Worm (Caenorhabditis elegans): ENCODE measurements around the gene W02D7.12.

The W02D7.12 gene

DNA sequence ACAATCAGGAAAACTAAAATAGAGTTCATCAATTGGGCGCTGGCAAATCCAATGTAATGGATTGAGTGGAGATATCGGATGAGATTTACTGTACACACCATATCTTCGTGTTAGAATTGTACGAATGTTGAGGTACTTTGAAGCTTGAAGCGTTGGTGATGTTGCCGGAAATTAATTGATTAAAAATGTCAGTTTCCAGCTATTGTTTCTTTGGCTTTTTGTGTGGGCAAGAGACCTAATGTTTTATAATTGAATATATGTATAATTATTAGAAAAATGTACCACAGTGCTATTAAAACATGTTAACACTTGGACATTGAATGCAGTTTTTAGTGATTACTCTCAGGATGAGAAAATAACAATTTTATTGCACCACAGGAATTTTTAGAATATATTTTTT, 32.5 kb upstream of the W02D7.12 start, which contains the start of gene str-136:
str-136 (minus strand) TSS at position 101 of the 400 bp plus-strand sequence.
- TF ChIP-seq ZK546.5 (tag; optimal IDR thresholded peaks at IDR 0.05): no peak
- no peak for TF ChIP-seq C34F6.9 (tag; optimal IDR thresholded peaks at IDR 0.05)
- TF ChIP-seq elt-1 (tag; optimal IDR thresholded peaks at IDR 0.05): no peak
- TF ChIP-seq nhr-6 (tag; optimal IDR thresholded peaks at IDR 0.05): no peak
- no peak for TF ChIP-seq egl-27 (tag; optimal IDR thresholded peaks at IDR 0.05)
- TF ChIP-seq nhr-237 (tag; optimal IDR thresholded peaks at IDR 0.05): no peak
- no peak for TF ChIP-seq peb-1 (tag; optimal IDR thresholded peaks at IDR 0.05)
- no peak for TF ChIP-seq unc-62 (GFP tag; optimal IDR thresholded peaks at IDR 0.05)
- TF ChIP-seq alr-1 (tag; optimal IDR thresholded peaks at IDR 0.05): no peak
- TF ChIP-seq dmd-4 (tag; optimal IDR thresholded peaks at IDR 0.05): no peak
- no peak for TF ChIP-seq zag-1 (tag; optimal IDR thresholded peaks at IDR 0.05)
- TF ChIP-seq unc-55 (GFP tag; optimal IDR thresholded peaks at IDR 0.05): no peak
- TF ChIP-seq unc-39 (tag; optimal IDR thresholded peaks at IDR 0.05): no peak

DNA sequence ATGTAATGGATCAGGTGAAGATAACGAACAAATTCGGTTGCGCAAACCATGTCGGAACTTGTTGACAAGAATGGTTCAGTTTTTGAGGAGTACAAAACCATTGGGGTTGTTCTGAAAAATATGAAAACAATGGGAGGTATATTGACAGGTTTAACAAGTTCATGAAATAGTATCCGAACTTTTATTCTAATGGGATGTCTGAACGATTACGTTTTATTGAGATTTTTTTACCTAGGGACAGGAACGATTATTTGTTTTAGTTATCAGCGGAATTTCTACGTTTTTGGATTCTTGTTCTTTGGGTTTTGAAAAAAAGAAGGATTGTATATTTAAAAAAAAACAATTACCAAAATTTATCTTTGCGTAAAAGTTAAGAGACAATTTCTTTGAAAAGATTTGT, 30.5 kb upstream of the W02D7.12 start, which contains the start of gene str-135:
str-135 (minus strand) TSS at position 101 of the 400 bp plus-strand sequence.
- TF ChIP-seq alr-1 (tag; optimal IDR thresholded peaks at IDR 0.05) (no peak), crh-2 (tag; optimal IDR thresholded peaks at IDR 0.05) (no peak), nhr-77 (tag; optimal IDR thresholded peaks at IDR 0.05) (no peak), R02D3.7 (tag; optimal IDR thresholded peaks at IDR 0.05) (no peak), lin-13 (GFP tag; optimal IDR thresholded peaks at IDR 0.05) (no peak), peb-1 (tag; optimal IDR thresholded peaks at IDR 0.05) (no peak), gmeb-1 (tag; optimal IDR thresholded peaks at IDR 0.05) (no peak), nhr-21 (tag; optimal IDR thresholded peaks at IDR 0.05) (no peak), nhr-6 (tag; optimal IDR thresholded peaks at IDR 0.05) (no peak), mab-5 (tag; optimal IDR thresholded peaks at IDR 0.05) (no peak), ztf-4 (tag; optimal IDR thresholded peaks at IDR 0.05) (no peak), nhr-10 (tag; optimal IDR thresholded peaks at IDR 0.05) (no peak), mbf-1 (tag; optimal IDR thresholded peaks at IDR 0.05) (no peak), sma-9 (GFP tag; optimal IDR thresholded peaks at IDR 0.05) (no peak), sma-9 (tag; optimal IDR thresholded peaks at IDR 0.05) (no peak), nhr-237 (tag; optimal IDR thresholded peaks at IDR 0.05) (no peak)

DNA sequence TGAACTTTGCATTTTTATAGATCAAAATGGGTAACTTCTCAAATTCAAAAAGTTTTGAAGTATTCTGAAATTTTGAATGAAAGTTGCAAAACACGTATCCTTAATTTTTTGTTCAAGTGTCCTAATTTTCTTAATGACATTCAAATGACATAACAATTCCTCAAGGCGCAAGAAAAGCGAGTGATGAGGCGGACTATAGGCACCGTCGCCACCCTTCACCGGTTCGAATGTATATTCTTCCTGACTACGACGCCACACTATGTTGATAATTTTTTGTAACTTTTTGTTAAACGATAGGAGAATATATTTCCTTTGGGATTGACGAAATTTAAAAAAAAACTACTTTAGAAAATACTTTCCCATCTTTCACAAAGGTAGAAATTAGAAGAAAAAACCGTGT, 29.7 kb upstream of the W02D7.12 start:
- TF ChIP-seq ceh-16 (tag; optimal IDR thresholded peaks at IDR 0.05): no peak

DNA sequence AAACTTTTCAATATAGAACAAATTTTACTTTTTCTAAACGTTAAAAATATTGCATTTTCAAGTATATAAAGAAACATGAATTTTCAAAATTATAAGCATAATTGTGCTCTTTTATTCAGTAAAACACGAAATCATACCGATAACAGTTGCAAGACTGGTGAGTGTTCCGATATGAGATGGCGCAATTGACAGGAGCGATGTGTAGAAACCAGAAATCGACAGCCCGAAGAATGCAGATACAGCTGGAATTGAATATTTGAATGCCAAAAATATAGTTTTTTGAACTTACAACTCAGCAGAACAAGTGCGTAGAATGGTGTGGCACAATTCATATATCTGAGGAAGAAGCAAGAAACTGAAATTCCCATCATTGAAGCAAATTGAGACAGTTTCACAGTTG, 28.4 kb upstream of the W02D7.12 start:
- TF ChIP-seq nhr-77 (tag; optimal IDR thresholded peaks at IDR 0.05): no peak
- TF ChIP-seq nhr-12 (tag; optimal IDR thresholded peaks at IDR 0.05): no peak
- TF ChIP-seq ztf-4 (tag; optimal IDR thresholded peaks at IDR 0.05): no peak
- no peak for TF ChIP-seq nhr-23 (tag; optimal IDR thresholded peaks at IDR 0.05)
- no peak for TF ChIP-seq nhr-11 (tag; optimal IDR thresholded peaks at IDR 0.05)
- TF ChIP-seq nhr-21 (tag; optimal IDR thresholded peaks at IDR 0.05): no peak
- no peak for TF ChIP-seq nhr-129 (tag; optimal IDR thresholded peaks at IDR 0.05)
- no peak for TF ChIP-seq Y55F3AM.14 (GFP tag; optimal IDR thresholded peaks at IDR 0.05)
- no peak for TF ChIP-seq ztf-11 (tag; optimal IDR thresholded peaks at IDR 0.05)

DNA sequence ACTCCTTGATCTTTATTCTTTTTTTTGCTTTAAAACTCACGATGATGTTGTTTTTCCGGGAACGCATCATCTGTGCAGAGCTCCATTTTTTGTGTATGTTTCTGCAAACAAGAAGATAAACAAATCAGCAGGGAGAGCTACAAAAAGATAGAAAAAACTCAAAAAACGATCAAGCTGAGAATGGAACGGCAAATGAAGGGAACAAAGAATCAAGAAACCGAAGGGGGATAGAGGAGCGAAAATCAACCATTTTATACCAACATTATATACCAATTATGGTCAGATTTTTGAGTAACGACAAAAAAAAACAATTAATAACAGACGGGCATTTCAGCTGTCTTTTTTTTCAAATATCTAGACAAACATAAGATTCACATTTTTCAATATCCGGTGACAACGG, 26.5 kb upstream of the W02D7.12 start, which contains the start of gene slc-17.5:
slc-17.5 (minus strand) TSS at position 101 of the 400 bp plus-strand sequence.
- no peak for TF ChIP-seq aly-2 (tag; optimal IDR thresholded peaks at IDR 0.05)
- TF ChIP-seq alr-1 (tag; optimal IDR thresholded peaks at IDR 0.05): no peak
- TF ChIP-seq lsy-2 (tag; optimal IDR thresholded peaks at IDR 0.05): no peak
- TF ChIP-seq nhr-129 (tag; optimal IDR thresholded peaks at IDR 0.05): no peak
- TF ChIP-seq skn-1 (tag; optimal IDR thresholded peaks at IDR 0.05): no peak

DNA sequence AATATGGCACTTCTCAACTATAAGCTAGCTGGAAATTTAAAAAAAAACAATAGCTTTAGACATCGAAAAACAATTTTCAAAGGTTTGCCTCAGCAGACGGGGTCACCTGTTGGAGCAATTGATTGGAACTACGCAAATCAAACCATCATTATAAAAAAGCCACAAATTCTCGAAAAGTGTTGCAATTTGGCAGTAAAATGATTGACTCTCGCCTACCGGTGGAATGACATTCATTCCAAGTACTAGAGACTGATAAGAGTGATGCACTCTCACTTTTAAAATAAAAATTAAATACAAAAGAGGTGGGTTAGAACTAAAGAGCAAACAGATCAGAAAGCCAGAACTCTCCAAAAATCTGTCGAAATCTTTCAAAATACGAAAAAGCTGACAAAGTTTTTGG, 25.9 kb upstream of the W02D7.12 start:
- TF ChIP-seq mab-5 (tag; optimal IDR thresholded peaks at IDR 0.05) (no peak), fos-1 (tag; optimal IDR thresholded peaks at IDR 0.05) (peak; percentile 28)
